Fruit fly (Drosophila melanogaster) whole organism, embryonic: ENCODE data around the gene ssp5.

Source experiments
- CG1024 ChIP-seq: fragments of 200-800 bp; sonication (Bioruptor generic); IDR thresholded peaks from 2 replicates; pipeline ENCODE4 v1.3.6; 2022; ENCODE audit warnings: missing biosample characterization, missing genetic modification characterization
- CG11085 ChIP-seq: fragments of 200-800 bp; sonication (Bioruptor generic); IDR thresholded peaks from 2 replicates; pipeline ENCODE4 v1.3.6; 2022; ENCODE audit warnings: missing biosample characterization, missing genetic modification characterization
- CG11695 ChIP-seq: fragments of 200-800 bp; sonication (Bioruptor generic); IDR thresholded peaks from 3 replicates; pipeline ENCODE4 v1.3.6; 2022; ENCODE audit warnings: missing biosample characterization, missing genetic modification characterization
- CG12104 ChIP-seq: fragments of 200-800 bp; sonication (Bioruptor generic); optimal IDR thresholded peaks from 3 replicates; lab custom pipeline; 2016; ENCODE audit warnings: missing biosample characterization, missing genetic modification characterization
- CG14441 ChIP-seq: fragments of 200-800 bp; sonication (Bioruptor generic); IDR thresholded peaks from 2 replicates; pipeline ENCODE4 v1.3.6; 2022; ENCODE audit warnings: missing biosample characterization, missing genetic modification characterization
- CG17802 ChIP-seq: fragments of 200-800 bp; sonication (Bioruptor generic); optimal IDR thresholded peaks from 2 replicates; lab custom pipeline; 2018; ENCODE audit warnings: missing biosample characterization, mild to moderate bottlenecking, missing genetic modification characterization, moderate library complexity
- CG2875 ChIP-seq: fragments of 200-800 bp; sonication (Bioruptor generic); optimal IDR thresholded peaks from 2 replicates; lab custom pipeline; 2017; ENCODE audit warnings: missing biosample characterization, mild to moderate bottlenecking, missing genetic modification characterization, missing genetic modification reagents
- CG42726 ChIP-seq: fragments of 200-800 bp; sonication (Bioruptor generic); IDR thresholded peaks from 2 replicates; pipeline ENCODE4 v1.3.6; 2022; ENCODE audit warnings: missing biosample characterization, missing genetic modification characterization; ENCODE audit not compliant: partially characterized antibody
- CG43689 ChIP-seq: fragments of 200-800 bp; sonication (Bioruptor generic); IDR thresholded peaks from 2 replicates; pipeline ENCODE4 v1.3.6; 2022; ENCODE audit warnings: missing biosample characterization, missing genetic modification characterization
- CG7987 ChIP-seq: fragments of 200-800 bp; sonication (Bioruptor generic); optimal IDR thresholded peaks from 2 replicates; lab custom pipeline; 2018; ENCODE audit warnings: missing biosample characterization, mild to moderate bottlenecking, missing genetic modification characterization, moderate library complexity
- CG8359 ChIP-seq: fragments of 200-800 bp; sonication (Bioruptor generic); optimal IDR thresholded peaks from 2 replicates; lab custom pipeline; 2017; ENCODE audit warnings: missing biosample characterization, mild to moderate bottlenecking, missing genetic modification characterization, borderline replicate concordance
- CHES-1-like ChIP-seq: fragments of 200-800 bp; sonication (Bioruptor generic); optimal IDR thresholded peaks from 2 replicates; lab custom pipeline; 2016; ENCODE audit warnings: missing biosample characterization, missing genetic modification characterization
- CoRest ChIP-seq: fragments of 200-800 bp; sonication (Bioruptor generic); optimal IDR thresholded peaks from 3 replicates; lab custom pipeline; 2018; ENCODE audit warnings: missing biosample characterization, mild to moderate bottlenecking, missing genetic modification characterization, moderate library complexity
- Elba2 ChIP-seq: fragments of 200-800 bp; sonication (Bioruptor generic); optimal IDR thresholded peaks from 3 replicates; lab custom pipeline; 2016; ENCODE audit warnings: missing biosample characterization, missing genetic modification characterization
- Gug ChIP-seq: fragments of 200-800 bp; sonication (Bioruptor generic); IDR thresholded peaks from 4 replicates; pipeline ENCODE4 v1.3.6; 2022; ENCODE audit warnings: missing biosample characterization, missing genetic modification characterization
- Hr3 ChIP-seq: fragments of 200-800 bp; sonication (Bioruptor generic); optimal IDR thresholded peaks from 3 replicates; lab custom pipeline; 2016; ENCODE audit warnings: missing biosample characterization, missing genetic modification characterization
- MTF-1 ChIP-seq: fragments of 200-800 bp; sonication (Bioruptor generic); optimal IDR thresholded peaks from 2 replicates; lab custom pipeline; 2018; ENCODE audit warnings: missing biosample characterization, mild to moderate bottlenecking, missing genetic modification characterization, borderline replicate concordance
- PHDP ChIP-seq: fragments of 200-800 bp; sonication (Bioruptor generic); optimal IDR thresholded peaks from 3 replicates; lab custom pipeline; 2018; ENCODE audit warnings: missing biosample characterization, mild to moderate bottlenecking, missing genetic modification characterization, moderate library complexity
- Sox102F ChIP-seq: fragments of 200-800 bp; sonication (Bioruptor generic); optimal IDR thresholded peaks from 2 replicates; lab custom pipeline; 2018; ENCODE audit warnings: missing biosample characterization, mild to moderate bottlenecking, missing genetic modification characterization, moderate library complexity
- Vsx1 ChIP-seq: fragments of 200-800 bp; sonication (Bioruptor generic); optimal IDR thresholded peaks from 2 replicates; lab custom pipeline; 2017; ENCODE audit warnings: missing biosample characterization, mild to moderate bottlenecking, missing genetic modification characterization, missing genetic modification reagents
- Xbp1 ChIP-seq: fragments of 200-800 bp; sonication (Bioruptor generic); optimal IDR thresholded peaks from 3 replicates; lab custom pipeline; 2016; ENCODE audit warnings: missing biosample characterization, mild to moderate bottlenecking, missing genetic modification characterization
- aop ChIP-seq: fragments of 200-800 bp; sonication (Bioruptor generic); IDR thresholded peaks from 2 replicates; pipeline ENCODE4 v1.3.6; 2022; ENCODE audit warnings: missing biosample characterization, missing genetic modification characterization
- bab2 ChIP-seq: fragments of 200-800 bp; sonication (Bioruptor generic); optimal IDR thresholded peaks from 2 replicates; lab custom pipeline; 2016; ENCODE audit warnings: missing biosample characterization, missing genetic modification characterization
- en ChIP-seq: fragments of 200-800 bp; sonication (Bioruptor generic); optimal IDR thresholded peaks from 2 replicates; lab custom pipeline; 2016; ENCODE audit warnings: missing biosample characterization, missing genetic modification characterization
- ewg ChIP-seq: fragments of 200-800 bp; sonication (Bioruptor generic); optimal IDR thresholded peaks from 3 replicates; lab custom pipeline; 2017; ENCODE audit warnings: mild to moderate bottlenecking, missing biosample characterization, missing genetic modification reagents, missing genetic modification characterization
- fu2 ChIP-seq: fragments of 200-800 bp; sonication (Bioruptor generic); optimal IDR thresholded peaks from 2 replicates; lab custom pipeline; 2016; ENCODE audit warnings: missing biosample characterization, missing genetic modification characterization
- grn ChIP-seq: fragments of 200-800 bp; sonication (Bioruptor generic); optimal IDR thresholded peaks from 3 replicates; lab custom pipeline; 2017; ENCODE audit warnings: missing biosample characterization, missing genetic modification characterization
- hbn ChIP-seq: fragments of 200-800 bp; sonication (Bioruptor generic); IDR thresholded peaks from 2 replicates; pipeline ENCODE4 v1.3.6; 2022; ENCODE audit warnings: missing biosample characterization, missing genetic modification characterization; ENCODE audit not compliant: partially characterized antibody
- maf-S ChIP-seq: fragments of 200-800 bp; sonication (Bioruptor generic); optimal IDR thresholded peaks from 2 replicates; lab custom pipeline; 2016; ENCODE audit warnings: missing biosample characterization, missing genetic modification characterization
- nau ChIP-seq: fragments of 200-800 bp; sonication (Bioruptor generic); optimal IDR thresholded peaks from 3 replicates; lab custom pipeline; 2017; ENCODE audit warnings: missing biosample characterization, mild to moderate bottlenecking, missing genetic modification characterization, missing genetic modification reagents
- nerfin-2 ChIP-seq: fragments of 200-800 bp; sonication (Bioruptor generic); IDR thresholded peaks from 2 replicates; pipeline ENCODE4 v1.3.6; 2022; ENCODE audit warnings: missing biosample characterization, missing genetic modification characterization; ENCODE audit not compliant: partially characterized antibody
- peb ChIP-seq: fragments of 200-800 bp; sonication (Bioruptor generic); IDR thresholded peaks from 2 replicates; pipeline ENCODE4 v1.3.6; 2022; ENCODE audit warnings: missing biosample characterization, missing genetic modification characterization
- pfk ChIP-seq: fragments of 200-800 bp; sonication (Bioruptor generic); optimal IDR thresholded peaks from 2 replicates; lab custom pipeline; 2018; ENCODE audit warnings: missing biosample characterization, mild to moderate bottlenecking, missing genetic modification characterization, moderate library complexity
- prd ChIP-seq, 3 experiments: fragments of >200 bp in 2 of 3; fragments of 200-800 bp in 1 of 3; sonication (Bioruptor generic) in 1 of 3; optimal IDR thresholded peaks in 2 of 3; IDR thresholded peaks in 1 of 3; 2 replicates in 2 of 3; 3 replicates in 1 of 3; pipeline versions ENCODE4 v1.3.6 to Lab custom; 2017 to 2022; ENCODE audit warnings: missing biosample characterization in 1 of 3, missing genetic modification characterization in 1 of 3
- ranshi ChIP-seq: fragments of 200-800 bp; sonication (Bioruptor generic); IDR thresholded peaks from 2 replicates; pipeline ENCODE4 v1.3.6; 2022; ENCODE audit warnings: missing biosample characterization, missing genetic modification characterization
- scrt ChIP-seq: fragments of 200-800 bp; sonication (Bioruptor generic); optimal IDR thresholded peaks from 2 replicates; lab custom pipeline; 2018; ENCODE audit warnings: missing biosample characterization, mild to moderate bottlenecking, missing genetic modification characterization, moderate library complexity
- seq ChIP-seq: fragments of 200-800 bp; sonication (Bioruptor generic); IDR thresholded peaks from 2 replicates; pipeline ENCODE4 v1.3.6; 2022; ENCODE audit warnings: missing biosample characterization, missing genetic modification characterization
- sima ChIP-seq: fragments of 200-800 bp; sonication (Bioruptor generic); optimal IDR thresholded peaks from 2 replicates; lab custom pipeline; 2016; ENCODE audit warnings: missing biosample characterization, missing genetic modification characterization
- stwl ChIP-seq: fragments of 200-800 bp; sonication (Bioruptor generic); optimal IDR thresholded peaks from 3 replicates; lab custom pipeline; 2018; ENCODE audit warnings: missing biosample characterization, mild to moderate bottlenecking, missing genetic modification characterization, moderate library complexity
- tio ChIP-seq: fragments of 200-800 bp; sonication (Bioruptor generic); optimal IDR thresholded peaks from 2 replicates; lab custom pipeline; 2017; ENCODE audit warnings: missing biosample characterization, missing genetic modification characterization, inconsistent platforms
- tna ChIP-seq: fragments of 200-800 bp; sonication (Bioruptor generic); IDR thresholded peaks from 2 replicates; pipeline ENCODE4 v1.3.6; 2022; ENCODE audit warnings: missing biosample characterization, missing genetic modification characterization; ENCODE audit not compliant: partially characterized antibody
- twi ChIP-seq: fragments of 200-800 bp; optimal IDR thresholded peaks from 2 replicates; lab custom pipeline; 2019; ENCODE audit warnings: missing biosample characterization, mild to moderate bottlenecking, missing genetic modification characterization, moderate library complexity
- unc-4 ChIP-seq: fragments of 200-800 bp; sonication (Bioruptor generic); IDR thresholded peaks from 2 replicates; pipeline ENCODE4 v1.3.6; 2022; ENCODE audit warnings: missing biosample characterization, missing genetic modification characterization; ENCODE audit not compliant: partially characterized antibody
- wek ChIP-seq: fragments of 200-800 bp; sonication (Bioruptor generic); optimal IDR thresholded peaks from 3 replicates; lab custom pipeline; 2018; ENCODE audit warnings: missing biosample characterization, mild to moderate bottlenecking, missing genetic modification characterization, moderate library complexity

The ssp5 gene

DNA sequence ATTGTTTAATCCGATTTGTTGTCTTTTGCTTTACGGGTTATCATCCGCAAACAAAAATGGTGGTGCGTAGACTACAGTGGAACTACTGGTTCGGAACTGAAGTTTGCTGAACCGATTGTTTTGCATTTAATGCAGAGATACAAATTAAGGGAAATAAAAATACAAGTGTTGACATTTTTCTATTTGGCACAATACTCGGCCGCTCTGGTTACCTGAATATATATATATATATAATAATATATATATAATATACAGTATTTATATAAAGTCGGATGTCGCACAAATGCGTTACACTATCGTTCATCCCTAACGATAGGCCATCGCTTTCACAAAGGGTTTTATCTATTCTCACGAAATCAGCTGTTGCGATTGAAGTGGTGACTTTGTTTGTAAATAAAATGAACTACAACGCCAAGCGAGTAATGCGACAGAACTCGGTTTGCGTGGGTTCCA is 16.1 kb upstream of the ssp5 start, which contains the start of the genes DCAF12 and Spt3 (continued):
- TF ChIP-seq CG2875 (GFP tag; lab: Kevin White, UChicago), result no peak
- peak; percentile 50 for TF ChIP-seq Xbp1 (GFP tag; lab: Kevin White, UChicago)
- TF ChIP-seq CG11085 (GFP tag; lab: Robert Waterston, UW), result no peak
- no peak for TF ChIP-seq sima (GFP tag; lab: Kevin White, UChicago)
- TF ChIP-seq CG8359 (GFP tag; lab: Kevin White, UChicago), result peak; percentile 40
- TF ChIP-seq tna, result peak; percentile 82
- TF ChIP-seq Elba2 (GFP tag; lab: Kevin White, UChicago), result no peak
- TF ChIP-seq hbn (GFP tag; lab: Robert Waterston, UW), result peak; percentile 76
- no peak for TF ChIP-seq CHES-1-like
- TF ChIP-seq stwl (tag; lab: Kevin White, UChicago), result peak; percentile 82
- peak; percentile 74 for TF ChIP-seq grn (GFP tag; lab: Kevin White, UChicago)
- TF ChIP-seq nerfin-2, result peak; percentile 70

DNA sequence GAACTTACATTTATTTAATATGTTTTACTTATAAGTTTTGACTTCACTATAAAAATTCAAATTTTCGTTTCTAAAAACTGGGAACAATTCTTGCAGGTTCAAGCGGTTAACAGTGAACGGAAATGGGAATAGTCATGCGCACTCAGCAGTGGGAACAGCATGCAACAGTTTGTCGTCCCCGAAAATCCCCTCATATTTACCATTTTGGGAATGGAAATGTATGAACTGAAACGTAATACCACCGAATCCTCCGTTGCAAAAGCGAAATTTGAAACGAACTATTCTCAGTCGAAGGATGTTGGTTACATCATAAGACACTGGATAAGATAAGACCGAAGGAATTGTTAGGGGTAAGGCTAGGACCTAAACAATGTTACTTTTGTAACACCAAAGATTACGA is 12.0 kb upstream of the ssp5 start:
- no peak for TF ChIP-seq Sox102F
- no peak for TF ChIP-seq aop (GFP tag; lab: Robert Waterston, UW)
- TF ChIP-seq CG12104 (GFP tag; lab: Kevin White, UChicago), result no peak
- TF ChIP-seq nau (GFP tag; lab: Kevin White, UChicago), result no peak
- no peak for TF ChIP-seq CG17802 (tag; lab: Kevin White, UChicago)
- TF ChIP-seq prd (optimal IDR thresholded peaks at IDR 0.05; lab: Kevin White, UChicago), result no peak
- no peak for TF ChIP-seq prd (GFP tag; IDR thresholded peaks at IDR 0.05; lab: Robert Waterston, UW)
- TF ChIP-seq tio (GFP tag; lab: Kevin White, UChicago), result no peak
- no peak for TF ChIP-seq maf-S
- no peak for TF ChIP-seq Vsx1 (GFP tag; lab: Kevin White, UChicago)
- TF ChIP-seq bab2 (GFP tag; lab: Kevin White, UChicago), result no peak
- TF ChIP-seq fu2 (GFP tag; lab: Kevin White, UChicago), result no peak
- TF ChIP-seq CG43689 (GFP tag; lab: Robert Waterston, UW), result no peak
- TF ChIP-seq CG7987, result no peak
- TF ChIP-seq CG42726 (GFP tag; lab: Robert Waterston, UW), result no peak
- TF ChIP-seq PHDP, result no peak
- no peak for TF ChIP-seq CoRest (tag; lab: Kevin White, UChicago)
- TF ChIP-seq CG11085 (GFP tag; lab: Robert Waterston, UW), result no peak
- no peak for TF ChIP-seq Gug
- TF ChIP-seq MTF-1 (GFP tag; lab: Kevin White, UChicago), result no peak
- peak; percentile 58 for TF ChIP-seq ewg (GFP tag; lab: Kevin White, UChicago)
- no peak for TF ChIP-seq ranshi (GFP tag; lab: Robert Waterston, UW)
- TF ChIP-seq Hr3, result no peak
- no peak for TF ChIP-seq seq (GFP tag; lab: Robert Waterston, UW)
- TF ChIP-seq CG11695, result no peak
- no peak for TF ChIP-seq unc-4 (GFP tag; lab: Robert Waterston, UW)
- no peak for TF ChIP-seq en (GFP tag; lab: Kevin White, UChicago)
- no peak for TF ChIP-seq peb (GFP tag; lab: Robert Waterston, UW)
- peak; percentile 90 for TF ChIP-seq pfk
- TF ChIP-seq CG14441 (GFP tag; lab: Robert Waterston, UW), result no peak
- TF ChIP-seq stwl (tag; lab: Kevin White, UChicago), result peak; percentile 16
- no peak for TF ChIP-seq twi
- TF ChIP-seq scrt (GFP tag; lab: Kevin White, UChicago), result peak; percentile 97
- no peak for TF ChIP-seq CG1024 (GFP tag; lab: Robert Waterston, UW)
- TF ChIP-seq wek, result no peak
- TF ChIP-seq CG8359 (GFP tag; lab: Kevin White, UChicago), result no peak
- TF ChIP-seq, all 482 proteins: peak for 4
